Worm (Caenorhabditis elegans) whole organism, mixed stage, embryonic: ENCODE measurements around the gene unc-9.

Source experiments
- flh-1 ChIP-seq: fragments of 200-800 bp; sonication (Bioruptor generic); optimal IDR thresholded peaks from 2 replicates; lab custom pipeline; 2018; ENCODE audit warnings: mild to moderate bottlenecking, missing genetic modification characterization, moderate library complexity, missing compliant biosample characterization
- lin-13 ChIP-seq: fragments of 150-350 bp; optimal IDR thresholded peaks from 2 replicates; lab custom pipeline; 2014; ENCODE audit warnings: missing biosample characterization, missing genetic modification characterization
- lsy-2 ChIP-seq: fragments of 150-350 bp; optimal IDR thresholded peaks from 2 replicates; lab custom pipeline; 2014; ENCODE audit warnings: missing biosample characterization, missing genetic modification characterization
- nhr-237 ChIP-seq: fragments of 150-350 bp; optimal IDR thresholded peaks from 2 replicates; lab custom pipeline; 2014; ENCODE audit warnings: missing biosample characterization, missing genetic modification characterization
- nhr-76 ChIP-seq: sonication (generic microtip); optimal IDR thresholded peaks from 2 replicates; lab custom pipeline; 2017; ENCODE audit warnings: missing biosample characterization, missing genetic modification characterization
- pha-4 ChIP-seq: fragments of 150-350 bp; optimal IDR thresholded peaks from 2 replicates; lab custom pipeline; 2018; ENCODE audit warnings: missing biosample characterization, missing genetic modification reagents, missing genetic modification characterization
- snpc-4 ChIP-seq: fragments of 150-350 bp; optimal IDR thresholded peaks from 2 replicates; lab custom pipeline; 2014; ENCODE audit warnings: missing biosample characterization, missing genetic modification characterization

DNA sequence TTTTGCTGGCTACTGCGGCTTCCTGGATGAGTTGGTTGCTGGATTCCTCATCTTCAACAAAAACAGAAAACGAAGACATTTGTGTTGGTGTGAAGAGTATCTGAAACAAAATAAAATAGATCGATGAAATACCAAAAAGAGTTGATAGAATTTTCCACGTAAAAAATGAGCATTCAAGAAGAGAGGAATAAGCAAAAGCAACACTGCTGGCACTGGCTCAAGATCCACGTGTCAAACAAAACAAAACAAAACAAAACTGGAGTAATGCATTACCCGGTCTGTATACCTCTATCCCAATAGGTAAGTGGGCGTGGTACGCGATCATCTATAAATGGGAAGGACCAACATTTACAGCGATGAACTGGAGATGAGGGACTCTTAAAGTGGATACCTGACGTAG, 33.3 kb downstream of the unc-9 start, which contains the start of gene K08H2.2:
- TF ChIP-seq lin-13 (tag; lab: Kevin White, UChicago) (no peak), flh-1 (GFP tag; lab: Kevin White, UChicago) (no peak), pha-4 (tag; lab: Kevin White, UChicago) (no peak), nhr-237 (no peak), lsy-2 (tag; lab: Kevin White, UChicago) (no peak), snpc-4 (tag; lab: Kevin White, UChicago) (no peak), nhr-76 (tag; lab: Kevin White, UChicago) (no peak)
